Fruit fly (Drosophila melanogaster): Measurements from ENCODE around the gene TyrRS.

DNA sequence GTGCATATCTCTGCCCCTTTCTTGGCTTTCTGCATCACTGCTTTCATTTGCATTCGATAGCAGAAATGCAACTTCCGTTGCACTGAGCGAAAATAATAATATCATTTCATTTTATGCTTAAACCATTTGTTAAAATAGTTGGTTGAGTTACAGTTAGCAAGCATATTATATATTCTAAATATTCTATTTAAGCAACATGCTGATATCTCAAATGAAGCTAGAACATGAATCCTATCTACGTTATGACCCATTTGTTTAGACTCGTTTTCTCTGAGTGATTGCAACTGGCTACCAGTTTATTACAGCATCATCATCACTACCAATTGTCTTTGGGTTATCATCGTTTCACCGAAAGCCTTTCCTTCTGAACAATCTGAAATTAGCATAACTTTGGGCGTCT is 23.5 kb upstream of the TyrRS start:
- no peak for TF ChIP-seq spab (GFP tag; optimal IDR thresholded peaks at IDR 0.05)
- no peak for TF ChIP-seq Hr39 (GFP tag; optimal IDR thresholded peaks at IDR 0.05)
- TF ChIP-seq acj6 (GFP tag; optimal IDR thresholded peaks at IDR 0.05) = no peak
- peak; percentile 23; the same call in 1 of the 3 replicates for TF ChIP-seq CG8119 (GFP tag; IDR thresholded peaks at IDR 0.05)
- TF ChIP-seq dsx (GFP tag; optimal IDR thresholded peaks at IDR 0.05; ENCODE audit: poor library complexity, severe bottlenecking) = no peak
- TF ChIP-seq fkh (GFP tag; optimal IDR thresholded peaks at IDR 0.05) = no peak
- no peak for TF ChIP-seq vri (GFP tag; optimal IDR thresholded peaks at IDR 0.05)
- TF ChIP-seq CG6854 (GFP tag; optimal IDR thresholded peaks at IDR 0.05) = no peak
- TF ChIP-seq Lpt (GFP tag; optimal IDR thresholded peaks at IDR 0.05) = no peak
